Fruit fly (Drosophila melanogaster) whole organism: ENCODE measurements around the gene mav.

ENCODE experiments used
- CG8478 ChIP-seq: fragments of >200 bp; optimal IDR thresholded peaks from 2 replicates; lab custom pipeline; 2018; ENCODE audit warnings: inconsistent platforms
- Dll ChIP-seq: fragments of >200 bp; optimal IDR thresholded peaks from 2 replicates; lab custom pipeline; 2017
- EcR ChIP-seq, 2 experiments: fragments of >200 bp; optimal IDR thresholded peaks; 2 replicates each; lab custom pipeline; 2017; ENCODE audit warnings: missing biosample characterization in 2 of 2, missing genetic modification characterization in 2 of 2, missing genetic modification reagents in 2 of 2
- pan ChIP-seq: fragments of >200 bp; optimal IDR thresholded peaks from 2 replicates; lab custom pipeline; 2017
- psq ChIP-seq: fragments of >200 bp; optimal IDR thresholded peaks from 2 replicates; lab custom pipeline; 2017
- usp ChIP-seq: fragments of >200 bp; optimal IDR thresholded peaks from 2 replicates; lab custom pipeline; 2017; ENCODE audit warnings: missing biosample characterization, missing genetic modification characterization, mixed read lengths

The mav gene

dm6 chr4:610398-611319 is 15.2 kb downstream of the mav start, which contains the start of gene Eph:
Eph (plus strand) TSS chr4:610684.
- TF ChIP-seq pan (lab: Kevin White, UChicago) (no peak), EcR (GFP tag; optimal IDR thresholded peaks at IDR 0.05; lab: Kevin White, UChicago) (no peak), Dll (lab: Kevin White, UChicago) (no peak), psq (no peak), usp (no peak), CG8478 (lab: Kevin White, UChicago) (no peak)

- no peak for TF ChIP-seq pan (lab: Kevin White, UChicago)
- no peak for TF ChIP-seq CG8478 (lab: Kevin White, UChicago)
- TF ChIP-seq psq, result no peak
- TF ChIP-seq usp, result no peak
- no peak for TF ChIP-seq Dll (lab: Kevin White, UChicago)
- no peak for TF ChIP-seq EcR (GFP tag; optimal IDR thresholded peaks at IDR 0.05; lab: Kevin White, UChicago)
These were observed 18.3 kb downstream of the mav start, which contains the start of gene onecut for dm6 chr4:607498-607897. onecut (minus strand) TSS chr4:607649.

- TF ChIP-seq Dll (lab: Kevin White, UChicago) (no peak), pan (lab: Kevin White, UChicago) (no peak), EcR (GFP tag; optimal IDR thresholded peaks at IDR 0.05; lab: Kevin White, UChicago) (no peak), psq (no peak), usp (no peak), CG8478 (lab: Kevin White, UChicago) (no peak)
These were observed 37.3 kb downstream of the mav start for dm6 chr4:588514-588913.

dm6 chr4:582836-583235 is 43.0 kb downstream of the mav start, which contains the start of gene CG1909:
CG1909 (plus strand) TSS chr4:583108.
- TF ChIP-seq usp (no peak), psq (no peak), pan (lab: Kevin White, UChicago) (no peak), Dll (lab: Kevin White, UChicago) (no peak), CG8478 (lab: Kevin White, UChicago) (no peak), EcR (GFP tag; optimal IDR thresholded peaks at IDR 0.05; lab: Kevin White, UChicago) (no peak)

dm6 chr4:576439-576838 is 49.4 kb downstream of the mav start:
- TF ChIP-seq EcR (GFP tag; optimal IDR thresholded peaks at IDR 0.05; lab: Kevin White, UChicago), result no peak
- no peak for TF ChIP-seq psq
- no peak for TF ChIP-seq Dll (lab: Kevin White, UChicago)
- no peak for TF ChIP-seq pan (lab: Kevin White, UChicago)
- no peak for TF ChIP-seq usp
- no peak for TF ChIP-seq CG8478 (lab: Kevin White, UChicago)
